Fruit fly (Drosophila melanogaster) S2 (cell line): ENCODE results near the gene Tmep.

ENCODE experiments used
- CG8478 ChIP-seq: fragments of >200 bp; optimal IDR thresholded peaks from 2 replicates; lab custom pipeline; 2018
- CTCF ChIP-seq, 2 experiments: fragments of >200 bp; optimal IDR thresholded peaks; 2 replicates each; lab custom pipeline; 2018

- TF ChIP-seq CG8478 (lab: Kevin White, UChicago) = no peak
- no peak for TF ChIP-seq CTCF (optimal IDR thresholded peaks at IDR 0.05; lab: Kevin White, UChicago)
These were observed 31.6 kb upstream of the Tmep start for dm6 chr3L:1537353-1537752.
